Fruit fly (Drosophila melanogaster): ENCODE measurements around the gene Tgs1.

dm6 chr3R:18255281-18255680 lies at the start of gene Tgs1, which contains the start of the genes Ada2a, Polr2D and moi:
- TF ChIP-seq CG8478 (optimal IDR thresholded peaks at IDR 0.05) = no peak
- peak; percentile 1 to 28 for TF ChIP-seq CTCF (optimal IDR thresholded peaks at IDR 0.05)
